Worm (Caenorhabditis elegans) whole organism, L3 larva: ENCODE measurements around the gene Y47D7A.6.

Source experiments
- R02D3.7 ChIP-seq: fragments of 150-350 bp; optimal IDR thresholded peaks from 2 replicates; lab custom pipeline; 2014; ENCODE audit warnings: missing biosample characterization, missing genetic modification characterization
- egl-27 ChIP-seq: sonication (generic microtip); optimal IDR thresholded peaks from 4 replicates; lab custom pipeline; 2017; ENCODE audit warnings: missing biosample characterization, missing genetic modification reagents, missing genetic modification characterization
- jun-1 ChIP-seq: fragments of 150-350 bp; optimal IDR thresholded peaks from 2 replicates; lab custom pipeline; 2014; ENCODE audit warnings: missing biosample characterization, missing genetic modification reagents, missing genetic modification characterization
- lin-39 ChIP-seq: fragments of 150-350 bp; optimal IDR thresholded peaks from 2 replicates; lab custom pipeline; 2018; ENCODE audit warnings: missing biosample characterization, missing genetic modification reagents, missing genetic modification characterization
- mml-1 ChIP-seq: fragments of 150-350 bp; sonication (generic microtip); optimal IDR thresholded peaks from 3 replicates; lab custom pipeline; 2014; ENCODE audit warnings: missing biosample characterization, missing genetic modification characterization
- nhr-12 ChIP-seq: fragments of 150-350 bp; optimal IDR thresholded peaks from 2 replicates; lab custom pipeline; 2014; ENCODE audit warnings: missing biosample characterization, missing genetic modification characterization
- nhr-23 ChIP-seq: fragments of 150-350 bp; optimal IDR thresholded peaks from 2 replicates; lab custom pipeline; 2014; ENCODE audit warnings: missing biosample characterization, missing genetic modification reagents, missing genetic modification characterization
- nhr-28 ChIP-seq: fragments of 150-350 bp; optimal IDR thresholded peaks from 2 replicates; lab custom pipeline; 2014; ENCODE audit warnings: missing biosample characterization, missing genetic modification characterization
- unc-62 ChIP-seq: fragments of 150-350 bp; sonication (generic microtip); optimal IDR thresholded peaks from 4 replicates; lab custom pipeline; 2014; ENCODE audit warnings: missing biosample characterization, missing genetic modification reagents, missing genetic modification characterization
- ztf-11 ChIP-seq: fragments of 150-350 bp; optimal IDR thresholded peaks from 2 replicates; lab custom pipeline; 2014; ENCODE audit warnings: missing biosample characterization, missing genetic modification characterization
- ztf-4 ChIP-seq: fragments of 150-350 bp; optimal IDR thresholded peaks from 2 replicates; lab custom pipeline; 2014; ENCODE audit warnings: missing biosample characterization, missing genetic modification characterization

DNA sequence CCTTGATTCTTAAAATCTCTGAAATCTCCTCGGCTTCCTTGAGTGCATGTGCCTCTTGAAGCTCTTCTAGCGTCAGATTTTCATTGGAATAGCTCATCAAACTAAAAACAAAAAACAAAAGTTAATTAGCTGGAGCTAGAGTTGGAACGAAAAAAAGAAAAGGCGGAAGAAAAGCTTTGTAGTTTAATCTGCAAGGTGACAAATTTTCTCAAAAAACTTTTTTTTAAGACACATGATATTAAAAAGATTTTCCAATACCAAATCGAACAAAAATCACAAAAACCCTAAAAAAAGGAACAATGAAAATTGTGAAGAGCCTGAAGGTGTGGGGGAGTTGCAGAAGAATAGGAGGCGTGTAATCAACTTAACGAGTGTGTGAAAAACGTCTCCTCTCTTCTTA is 36.6 kb upstream of the Y47D7A.6 start, which contains the start of gene gnrr-5:
- TF ChIP-seq egl-27 (tag; lab: Kevin White, UChicago): no peak
- TF ChIP-seq jun-1 (tag; lab: Kevin White, UChicago): no peak
- TF ChIP-seq lin-39: no peak
- no peak for TF ChIP-seq R02D3.7 (tag; lab: Kevin White, UChicago)
- TF ChIP-seq nhr-23 (tag; lab: Kevin White, UChicago): no peak
- TF ChIP-seq ztf-4 (tag; lab: Kevin White, UChicago): no peak
- no peak for TF ChIP-seq ztf-11 (tag; lab: Kevin White, UChicago)
- TF ChIP-seq nhr-12: no peak
- TF ChIP-seq unc-62 (GFP tag; lab: Kevin White, UChicago): no peak
- no peak for TF ChIP-seq nhr-28 (tag; lab: Kevin White, UChicago)
- no peak for TF ChIP-seq mml-1
